Worm (Caenorhabditis elegans) whole organism, late embryonic: ENCODE measurements around the gene gadr-3.
A peak's percentile ranks its signal among the peaks of the same experiment; 100 is the strongest.

Experiments used
- F13H6.1 ChIP-seq: sonication (generic microtip); optimal IDR thresholded peaks from 2 replicates; lab custom pipeline; 2016; ENCODE audit warnings: missing genetic modification characterization, missing compliant biosample characterization
- ahr-1 ChIP-seq: sonication (generic microtip); optimal IDR thresholded peaks from 2 replicates; lab custom pipeline; 2016; ENCODE audit warnings: missing genetic modification characterization, missing compliant biosample characterization
- ceh-18 ChIP-seq: sonication (generic microtip); optimal IDR thresholded peaks from 2 replicates; lab custom pipeline; 2016; ENCODE audit warnings: missing genetic modification characterization, missing compliant biosample characterization
- ceh-30 ChIP-seq: fragments of 150-350 bp; optimal IDR thresholded peaks from 2 replicates; lab custom pipeline; 2014; ENCODE audit warnings: missing biosample characterization, missing genetic modification characterization
- ceh-45 ChIP-seq: fragments of 200-800 bp; sonication (Bioruptor generic); IDR thresholded peaks from 2 replicates; pipeline ENCODE4 v1.3.6; 2022; ENCODE audit warnings: missing genetic modification reagents, missing genetic modification characterization, missing compliant biosample characterization
- ceh-9 ChIP-seq: sonication (generic microtip); optimal IDR thresholded peaks from 2 replicates; lab custom pipeline; 2016; ENCODE audit warnings: mild to moderate bottlenecking, missing genetic modification characterization, inconsistent platforms, missing compliant biosample characterization
- dmd-4 ChIP-seq: sonication (generic microtip); optimal IDR thresholded peaks from 2 replicates; lab custom pipeline; 2016; ENCODE audit warnings: borderline replicate concordance, missing genetic modification characterization, missing compliant biosample characterization
- dve-1 ChIP-seq: sonication (generic microtip); optimal IDR thresholded peaks from 2 replicates; lab custom pipeline; 2017; ENCODE audit warnings: antibody characterized with exemption, mild to moderate bottlenecking, missing genetic modification characterization, missing compliant biosample characterization
- elt-4 ChIP-seq: sonication (generic microtip); optimal IDR thresholded peaks from 2 replicates; lab custom pipeline; 2016; ENCODE audit warnings: missing genetic modification characterization, missing compliant biosample characterization
- gmeb-2 ChIP-seq: sonication (generic microtip); optimal IDR thresholded peaks from 2 replicates; lab custom pipeline; 2016; ENCODE audit warnings: missing genetic modification characterization, inconsistent platforms, missing compliant biosample characterization
- hlh-13 ChIP-seq: fragments of 200-800 bp; sonication (Bioruptor generic); optimal IDR thresholded peaks from 2 replicates; lab custom pipeline; 2018; ENCODE audit warnings: mild to moderate bottlenecking, missing genetic modification characterization, missing compliant biosample characterization
- hlh-15 ChIP-seq: sonication (generic microtip); optimal IDR thresholded peaks from 2 replicates; lab custom pipeline; 2016; ENCODE audit warnings: missing genetic modification characterization, missing compliant biosample characterization
- hlh-30 ChIP-seq: sonication (generic microtip); optimal IDR thresholded peaks from 2 replicates; lab custom pipeline; 2017; ENCODE audit warnings: antibody characterized with exemption, missing genetic modification characterization, missing compliant biosample characterization; ENCODE audit not compliant: insufficient read depth
- hlh-6 ChIP-seq: sonication (generic microtip); optimal IDR thresholded peaks from 2 replicates; lab custom pipeline; 2016; ENCODE audit warnings: missing genotype, missing genetic modification characterization, missing compliant biosample characterization
- hlh-8 ChIP-seq: sonication (generic microtip); optimal IDR thresholded peaks from 2 replicates; lab custom pipeline; 2016; ENCODE audit warnings: missing genotype, missing genetic modification characterization, missing compliant biosample characterization
- lim-6 ChIP-seq: sonication (generic microtip); optimal IDR thresholded peaks from 2 replicates; lab custom pipeline; 2016; ENCODE audit warnings: missing genetic modification characterization, missing compliant biosample characterization
- lin-11 ChIP-seq: fragments of 200-800 bp; sonication (Bioruptor generic); optimal IDR thresholded peaks from 2 replicates; lab custom pipeline; 2018; ENCODE audit warnings: mild to moderate bottlenecking, missing genetic modification characterization, missing compliant biosample characterization
- mec-3 ChIP-seq: sonication (generic microtip); optimal IDR thresholded peaks from 2 replicates; lab custom pipeline; 2016; ENCODE audit warnings: borderline replicate concordance, missing genetic modification characterization, missing compliant biosample characterization
- nfya-1 ChIP-seq: sonication (generic microtip); optimal IDR thresholded peaks from 2 replicates; lab custom pipeline; 2017; ENCODE audit warnings: missing genetic modification characterization, mild to moderate bottlenecking, missing compliant biosample characterization, antibody characterized with exemption, moderate library complexity
- nhr-11 ChIP-seq: fragments of 150-350 bp; optimal IDR thresholded peaks from 2 replicates; lab custom pipeline; 2014; ENCODE audit warnings: missing biosample characterization, missing genetic modification characterization
- nhr-232 ChIP-seq: sonication (generic microtip); optimal IDR thresholded peaks from 2 replicates; lab custom pipeline; 2016; ENCODE audit warnings: missing genetic modification characterization, missing compliant biosample characterization
- pat-9 ChIP-seq: fragments of 200-800 bp; sonication (Bioruptor generic); optimal IDR thresholded peaks from 2 replicates; lab custom pipeline; 2018; ENCODE audit warnings: mild to moderate bottlenecking, missing genetic modification characterization, moderate library complexity, missing compliant biosample characterization
- pax-1 ChIP-seq: fragments of 150-350 bp; optimal IDR thresholded peaks from 2 replicates; lab custom pipeline; 2014; ENCODE audit warnings: missing biosample characterization, missing genetic modification characterization
- pha-2 ChIP-seq: sonication (generic microtip); optimal IDR thresholded peaks from 2 replicates; lab custom pipeline; 2017; ENCODE audit warnings: mild to moderate bottlenecking, missing genetic modification characterization, missing compliant biosample characterization
- pha-4 ChIP-seq: fragments of 150-350 bp; optimal IDR thresholded peaks from 2 replicates; lab custom pipeline; 2018; ENCODE audit warnings: missing biosample characterization, missing genetic modification reagents, missing genetic modification characterization
- pqm-1 ChIP-seq: sonication (generic microtip); optimal IDR thresholded peaks from 2 replicates; lab custom pipeline; 2016; ENCODE audit warnings: missing genetic modification characterization, missing compliant biosample characterization
- ref-2 ChIP-seq: sonication (generic microtip); optimal IDR thresholded peaks from 2 replicates; lab custom pipeline; 2016; ENCODE audit warnings: missing genetic modification characterization, missing compliant biosample characterization
- rnt-1 ChIP-seq: sonication (generic microtip); optimal IDR thresholded peaks from 2 replicates; lab custom pipeline; 2016; ENCODE audit warnings: missing genetic modification characterization, missing compliant biosample characterization
- sdc-2 ChIP-seq: sonication (generic microtip); optimal IDR thresholded peaks from 2 replicates; lab custom pipeline; 2016; ENCODE audit warnings: missing genotype, missing genetic modification characterization, missing compliant biosample characterization
- sox-2 ChIP-seq: fragments of 200-800 bp; sonication (Bioruptor generic); IDR thresholded peaks from 2 replicates; pipeline ENCODE4 v1.3.6; 2022; ENCODE audit warnings: missing genetic modification reagents, missing genetic modification characterization, missing compliant biosample characterization
- syd-9 ChIP-seq: sonication (generic microtip); optimal IDR thresholded peaks from 2 replicates; lab custom pipeline; 2016; ENCODE audit warnings: mild to moderate bottlenecking, missing genetic modification characterization, moderate library complexity, missing compliant biosample characterization
- tbx-7 ChIP-seq: sonication (generic microtip); optimal IDR thresholded peaks from 2 replicates; lab custom pipeline; 2016; ENCODE audit warnings: missing genotype, missing genetic modification characterization, missing compliant biosample characterization
- ttx-3 ChIP-seq: sonication (generic microtip); optimal IDR thresholded peaks from 2 replicates; lab custom pipeline; 2016; ENCODE audit warnings: missing genetic modification reagents, missing genetic modification characterization, missing compliant biosample characterization
- unc-3 ChIP-seq, 2 experiments: fragments of 200-800 bp in 1 of 2; sonication (Bioruptor generic) in 1 of 2; sonication (generic microtip) in 1 of 2; conservative IDR thresholded peaks in 1 of 2; optimal IDR thresholded peaks in 1 of 2; 2 replicates each; pipeline versions ENCODE4 v1.3.6 to Lab custom; 2016 to 2022; ENCODE audit warnings: missing compliant biosample characterization in 2 of 2, missing genetic modification characterization in 2 of 2, missing genetic modification reagents in 1 of 2
- unc-42 ChIP-seq: sonication (generic microtip); optimal IDR thresholded peaks from 2 replicates; lab custom pipeline; 2016; ENCODE audit warnings: missing genotype, missing genetic modification characterization, missing compliant biosample characterization
- unc-86 ChIP-seq: sonication (generic microtip); optimal IDR thresholded peaks from 2 replicates; lab custom pipeline; 2016; ENCODE audit warnings: missing genetic modification characterization, missing compliant biosample characterization
- zip-5 ChIP-seq: sonication (generic microtip); optimal IDR thresholded peaks from 2 replicates; lab custom pipeline; 2016; ENCODE audit warnings: missing genetic modification characterization, missing compliant biosample characterization

gadr-3 gene

DNA sequence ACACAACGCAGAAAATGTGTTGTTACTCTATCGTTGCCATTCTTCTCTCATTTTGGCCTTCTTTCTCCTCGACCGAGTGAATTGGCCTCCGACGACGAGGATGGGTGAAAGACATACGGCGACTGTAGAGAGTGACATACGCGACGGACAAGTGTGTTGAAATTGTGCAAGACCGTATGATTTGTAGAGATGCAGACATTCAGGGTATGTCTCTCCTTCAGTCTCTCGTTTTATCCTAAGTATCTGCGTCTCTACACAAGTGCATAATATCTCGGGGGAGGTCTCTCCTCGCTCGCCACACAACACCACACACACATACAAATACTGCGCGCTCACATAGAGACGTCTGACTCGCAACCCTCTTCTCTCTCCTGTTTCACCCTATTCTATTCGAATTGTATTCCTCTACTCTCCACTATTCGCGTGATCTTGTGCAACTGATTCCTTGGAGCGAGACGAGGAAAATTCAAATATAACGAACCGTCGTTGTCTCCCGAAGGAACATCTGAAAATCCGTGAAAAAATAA lies 5.7 kb downstream of the gadr-3 start, which contains the start of gene hmg-1.2 (continued):
- TF ChIP-seq unc-3 (GFP tag; conservative IDR thresholded peaks at IDR 0.05; lab: Robert Waterston, UW) (no peak), unc-3 (tag; optimal IDR thresholded peaks at IDR 0.05; lab: Kevin White, UChicago) (no peak), elt-4 (no peak), rnt-1 (tag; lab: Kevin White, UChicago) (peak; percentile 48), tbx-7 (no peak), ceh-18 (peak; percentile 77), unc-42 (tag; lab: Kevin White, UChicago) (peak; percentile 37), ahr-1 (no peak), dmd-4 (no peak), nhr-232 (tag; lab: Kevin White, UChicago) (no peak), sdc-2 (tag; lab: Kevin White, UChicago) (peak; percentile 15), unc-86 (tag; lab: Kevin White, UChicago) (no peak), pat-9 (no peak), nhr-11 (tag; lab: Kevin White, UChicago) (no peak), hlh-15 (tag; lab: Kevin White, UChicago) (no peak), lin-11 (tag; lab: Kevin White, UChicago) (no peak), hlh-6 (tag; lab: Kevin White, UChicago) (no peak), hlh-30 (tag; lab: Kevin White, UChicago) (peak; percentile 74), zip-5 (tag; lab: Kevin White, UChicago) (no peak), ref-2 (tag; lab: Kevin White, UChicago) (peak; percentile 70), pha-4 (tag; lab: Kevin White, UChicago) (no peak), F13H6.1 (no peak), pha-2 (tag; lab: Kevin White, UChicago) (no peak), ceh-30 (tag; lab: Kevin White, UChicago) (no peak), hlh-8 (tag; lab: Kevin White, UChicago) (no peak), gmeb-2 (tag; lab: Kevin White, UChicago) (no peak), pqm-1 (tag; lab: Kevin White, UChicago) (no peak), ttx-3 (tag; lab: Kevin White, UChicago) (no peak)

DNA sequence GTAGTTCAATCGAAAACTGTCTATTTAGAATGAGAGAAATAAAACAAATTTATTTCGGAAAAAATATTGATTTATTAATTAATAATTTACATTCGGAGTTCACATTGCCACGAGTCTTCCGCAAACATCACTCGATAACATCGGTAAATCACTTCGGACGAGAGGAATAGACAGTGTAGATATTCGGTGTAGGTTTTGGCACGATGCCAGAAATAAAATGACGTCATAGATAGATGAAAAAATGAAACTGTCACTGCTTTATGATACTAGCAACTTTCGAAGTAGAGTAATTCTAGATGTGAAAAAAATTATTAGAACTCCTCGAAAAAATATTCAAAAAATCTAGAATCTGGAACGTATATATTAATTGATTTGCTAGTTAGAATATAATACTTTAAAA lies 6.3 kb downstream of the gadr-3 start:
- TF ChIP-seq syd-9 (tag; lab: Kevin White, UChicago) (no peak), ceh-9 (no peak), hlh-13 (GFP tag; lab: Kevin White, UChicago) (no peak), ceh-45 (GFP tag; lab: Robert Waterston, UW) (no peak), sox-2 (GFP tag; lab: Robert Waterston, UW) (no peak), tbx-7 (no peak)

DNA sequence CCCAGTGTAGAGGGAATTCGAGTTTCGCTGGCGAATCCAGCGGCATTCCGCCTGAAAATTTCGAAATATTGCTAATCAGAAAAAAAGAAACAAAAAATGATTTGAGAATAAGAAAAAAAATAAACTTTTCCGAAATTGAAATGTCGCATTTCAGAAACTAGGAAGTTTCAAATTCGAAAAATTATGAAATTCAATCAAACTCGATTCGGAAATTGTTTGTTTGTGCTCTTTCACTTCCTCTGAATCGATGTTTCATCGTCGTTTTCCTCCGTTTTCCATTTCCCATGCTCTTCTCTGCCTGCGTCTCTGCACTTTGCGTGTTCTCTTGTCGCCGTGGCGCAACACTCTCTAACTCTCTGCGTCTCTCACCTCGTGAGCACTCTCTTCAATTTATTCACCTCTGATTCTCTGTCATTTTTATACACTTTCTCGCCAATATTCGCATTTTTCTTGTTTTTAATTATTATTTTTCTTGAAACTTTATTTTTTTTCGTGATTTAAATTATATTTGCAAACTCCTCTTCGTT lies 7.4 kb downstream of the gadr-3 start, which contains the start of gene C18F10.7:
TSS of gene C18F10.7 (minus strand) at position 51 of the 527 bp plus-strand sequence.
- TF ChIP-seq unc-42 (tag; lab: Kevin White, UChicago), result peak; percentile 34
- no peak for TF ChIP-seq ref-2 (tag; lab: Kevin White, UChicago)
- TF ChIP-seq dve-1 (tag; lab: Kevin White, UChicago), result peak; percentile 11
- peak; percentile 54 for TF ChIP-seq nfya-1
- peak; percentile 71 for TF ChIP-seq hlh-30 (tag; lab: Kevin White, UChicago)
- no peak for TF ChIP-seq ceh-9
- TF ChIP-seq unc-86 (tag; lab: Kevin White, UChicago), result no peak
- no peak for TF ChIP-seq pax-1

DNA sequence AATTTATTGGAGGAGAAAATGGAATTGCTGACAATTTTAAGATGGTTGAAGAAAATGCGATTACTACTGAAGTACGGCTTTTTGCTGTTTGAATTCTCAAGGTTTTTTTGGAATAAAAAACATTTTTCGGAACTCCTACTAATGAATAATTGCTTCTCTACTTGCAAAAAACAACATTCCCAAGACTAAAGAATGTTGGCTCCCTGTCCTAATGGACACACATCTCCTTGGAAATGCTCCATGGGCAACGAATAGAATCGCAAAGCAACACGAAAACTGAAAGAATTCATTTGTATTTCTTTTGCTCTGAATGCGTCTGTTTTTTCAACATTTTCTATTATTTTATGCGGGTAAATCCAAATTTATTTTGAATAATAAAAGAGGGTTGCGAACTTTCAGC lies 12.9 kb downstream of the gadr-3 start, which contains the start of gene C18F10.2:
TSS of gene C18F10.2 (plus strand) at position 301 of the 400 bp plus-strand sequence.
- TF ChIP-seq mec-3 (tag; lab: Kevin White, UChicago), result no peak
- TF ChIP-seq lim-6, result no peak
